Worm (Caenorhabditis elegans) whole organism, L4 larva: Measurements from ENCODE around the gene Y56A3A.30.

ENCODE experiments used
- F37D6.2 ChIP-seq: sonication (generic microtip); optimal IDR thresholded peaks from 2 replicates; lab custom pipeline; 2016; ENCODE audit warnings: mild to moderate bottlenecking, missing genetic modification characterization, missing compliant biosample characterization
- T26A8.4 ChIP-seq: fragments of 200-800 bp; sonication (Bioruptor generic); IDR thresholded peaks from 2 replicates; pipeline ENCODE4 v1.3.6; 2022; ENCODE audit warnings: missing genetic modification characterization, missing compliant biosample characterization
- aha-1 ChIP-seq: fragments of 150-350 bp; peaks from one replicate; lab custom pipeline; 2014; ENCODE audit warnings: missing biosample characterization, missing genetic modification characterization
- arid-1 ChIP-seq: fragments of 200-800 bp; sonication (Bioruptor generic); conservative IDR thresholded peaks from 2 replicates; pipeline ENCODE4 v1.3.6; 2022; ENCODE audit warnings: missing genetic modification reagents, missing genetic modification characterization, missing compliant biosample characterization
- attf-4 ChIP-seq: sonication (generic microtip); optimal IDR thresholded peaks from 3 replicates; lab custom pipeline; 2017; ENCODE audit warnings: missing biosample characterization, missing genetic modification characterization
- ceh-20 ChIP-seq: fragments of 200-800 bp; sonication (Bioruptor generic); IDR thresholded peaks from 2 replicates; pipeline ENCODE4 v1.3.6; 2022; ENCODE audit warnings: missing genetic modification reagents, missing genetic modification characterization, missing compliant biosample characterization
- ctbp-1 ChIP-seq: fragments of 200-800 bp; sonication (Bioruptor generic); IDR thresholded peaks from 2 replicates; pipeline ENCODE4 v1.3.6; 2022; ENCODE audit warnings: missing genetic modification reagents, missing genetic modification characterization, missing compliant biosample characterization
- daf-16 ChIP-seq, 3 experiments: sonication (generic microtip); optimal IDR thresholded peaks; 2 replicates each; lab custom pipeline; 2016 to 2017; ENCODE audit warnings: missing genetic modification characterization in 3 of 3, missing genetic modification reagents in 3 of 3, mild to moderate bottlenecking in 2 of 3, missing compliant biosample characterization in 2 of 3, missing biosample characterization in 1 of 3, moderate library complexity in 1 of 3
- dmd-8 ChIP-seq: fragments of 200-800 bp; sonication (Bioruptor generic); IDR thresholded peaks from 2 replicates; pipeline ENCODE4 v1.3.6; 2022; ENCODE audit warnings: missing genetic modification characterization, missing compliant biosample characterization
- dpl-1 ChIP-seq: fragments of 150-350 bp; optimal IDR thresholded peaks from 2 replicates; lab custom pipeline; 2014; ENCODE audit warnings: missing biosample characterization, missing genetic modification reagents, missing genetic modification characterization
- dve-1 ChIP-seq: sonication (generic microtip); optimal IDR thresholded peaks from 2 replicates; lab custom pipeline; 2017; ENCODE audit warnings: antibody characterized with exemption, mild to moderate bottlenecking, missing genetic modification characterization, missing compliant biosample characterization; ENCODE audit not compliant: insufficient read depth
- hif-1 ChIP-seq, 2 experiments: sonication (generic microtip); optimal IDR thresholded peaks; 2 replicates each; lab custom pipeline; 2016 to 2017; ENCODE audit warnings: missing compliant biosample characterization in 2 of 2, missing genetic modification characterization in 2 of 2, missing genetic modification reagents in 2 of 2, missing genotype in 2 of 2, mild to moderate bottlenecking in 1 of 2
- hlh-11 ChIP-seq: fragments of 200-800 bp; sonication (Bioruptor generic); optimal IDR thresholded peaks from 2 replicates; lab custom pipeline; 2018; ENCODE audit warnings: mild to moderate bottlenecking, missing genetic modification characterization, missing compliant biosample characterization
- hlh-30 ChIP-seq: sonication (generic microtip); optimal IDR thresholded peaks from 2 replicates; lab custom pipeline; 2017; ENCODE audit warnings: antibody characterized with exemption, mild to moderate bottlenecking, missing genetic modification characterization, missing compliant biosample characterization; ENCODE audit not compliant: insufficient read depth
- hmg-1.1 ChIP-seq: fragments of 200-800 bp; sonication (Bioruptor generic); IDR thresholded peaks from 2 replicates; pipeline ENCODE4 v1.3.6; 2022; ENCODE audit warnings: missing genetic modification reagents, missing genetic modification characterization, missing compliant biosample characterization
- lsy-2 ChIP-seq, 2 experiments: fragments of 150-350 bp in 1 of 2; sonication (generic microtip) in 1 of 2; optimal IDR thresholded peaks; 2 replicates each; lab custom pipeline; 2014 to 2017; ENCODE audit warnings: missing biosample characterization in 2 of 2, missing genetic modification characterization in 2 of 2
- mdl-1 ChIP-seq, 2 experiments: fragments of 150-350 bp in 1 of 2; sonication (generic microtip) in 1 of 2; optimal IDR thresholded peaks; 2 replicates each; lab custom pipeline; 2014 to 2017; ENCODE audit warnings: missing biosample characterization in 2 of 2, missing genetic modification characterization in 2 of 2
- mdt-29 ChIP-seq: fragments of 200-800 bp; sonication (Bioruptor generic); IDR thresholded peaks from 2 replicates; pipeline ENCODE4 v1.3.6; 2022; ENCODE audit warnings: missing genetic modification reagents, missing genetic modification characterization, missing compliant biosample characterization
- mes-2 ChIP-seq: sonication (generic microtip); optimal IDR thresholded peaks from 2 replicates; lab custom pipeline; 2016; ENCODE audit warnings: missing genotype, mild to moderate bottlenecking, missing genetic modification characterization, missing compliant biosample characterization; ENCODE audit not compliant: poor library complexity, severe bottlenecking
- mxl-3 ChIP-seq: fragments of 200-800 bp; sonication (Bioruptor generic); optimal IDR thresholded peaks from 2 replicates; lab custom pipeline; 2018; ENCODE audit warnings: mild to moderate bottlenecking, missing genetic modification characterization, missing compliant biosample characterization
- nhr-111 ChIP-seq: fragments of 200-800 bp; sonication (Bioruptor generic); optimal IDR thresholded peaks from 2 replicates; lab custom pipeline; 2018; ENCODE audit warnings: mild to moderate bottlenecking, missing genetic modification characterization, missing compliant biosample characterization
- nhr-237 ChIP-seq: sonication (generic microtip); optimal IDR thresholded peaks from 2 replicates; lab custom pipeline; 2017; ENCODE audit warnings: missing biosample characterization, missing genetic modification characterization
- pqm-1 ChIP-seq: sonication (generic microtip); optimal IDR thresholded peaks from 2 replicates; lab custom pipeline; 2017; ENCODE audit warnings: missing biosample characterization, missing genetic modification characterization
- rbr-2 ChIP-seq: sonication (generic microtip); optimal IDR thresholded peaks from 2 replicates; lab custom pipeline; 2016; ENCODE audit warnings: missing genotype, missing genetic modification characterization, missing compliant biosample characterization
- set-16 ChIP-seq: fragments of 200-800 bp; sonication (Bioruptor generic); IDR thresholded peaks from 2 replicates; pipeline ENCODE4 v1.3.6; 2022; ENCODE audit warnings: missing genetic modification reagents, missing genetic modification characterization, missing compliant biosample characterization
- skn-1 ChIP-seq: fragments of 150-350 bp; optimal IDR thresholded peaks from 2 replicates; lab custom pipeline; 2014; ENCODE audit warnings: missing biosample characterization, missing genetic modification characterization
- spr-1 ChIP-seq: sonication (generic microtip); optimal IDR thresholded peaks from 2 replicates; lab custom pipeline; 2016; ENCODE audit warnings: mild to moderate bottlenecking, missing genetic modification characterization, missing compliant biosample characterization
- tra-1 ChIP-seq: fragments of 200-800 bp; sonication (Bioruptor generic); IDR thresholded peaks from 2 replicates; pipeline ENCODE4 v1.3.6; 2022; ENCODE audit warnings: missing genetic modification reagents, missing genetic modification characterization, missing compliant biosample characterization
- unc-130 ChIP-seq: sonication (generic microtip); optimal IDR thresholded peaks from 2 replicates; lab custom pipeline; 2016; ENCODE audit warnings: missing genetic modification reagents, missing genetic modification characterization, missing compliant biosample characterization
- unc-62 ChIP-seq, 3 experiments: fragments of 150-350 bp in 1 of 3; sonication (generic microtip); optimal IDR thresholded peaks in 2 of 3; peaks in 1 of 3; 1 replicate in 1 of 3; 2 replicates in 2 of 3; lab custom pipeline; 2014 to 2017; ENCODE audit warnings: missing biosample characterization in 3 of 3, missing genetic modification characterization in 3 of 3, missing genetic modification reagents in 3 of 3, missing genotype in 1 of 3
- vab-7 ChIP-seq: fragments of 200-800 bp; sonication (Bioruptor generic); IDR thresholded peaks from 2 replicates; pipeline ENCODE4 v1.3.6; 2022; ENCODE audit warnings: missing genetic modification reagents, missing genetic modification characterization, missing compliant biosample characterization
- zfp-2 ChIP-seq: sonication (generic microtip); optimal IDR thresholded peaks from 2 replicates; lab custom pipeline; 2016; ENCODE audit warnings: mild to moderate bottlenecking, missing genetic modification characterization, missing compliant biosample characterization
- zfp-3 ChIP-seq: fragments of 200-800 bp; sonication (Bioruptor generic); conservative IDR thresholded peaks from 2 replicates; pipeline ENCODE4 v1.3.6; 2022; ENCODE audit warnings: missing genetic modification reagents, missing genetic modification characterization, missing compliant biosample characterization
- zip-11 ChIP-seq: fragments of 200-800 bp; sonication (Bioruptor generic); IDR thresholded peaks from 2 replicates; pipeline ENCODE4 v1.3.6; 2022; ENCODE audit warnings: missing genetic modification characterization, missing compliant biosample characterization

Gene Y56A3A.30

DNA sequence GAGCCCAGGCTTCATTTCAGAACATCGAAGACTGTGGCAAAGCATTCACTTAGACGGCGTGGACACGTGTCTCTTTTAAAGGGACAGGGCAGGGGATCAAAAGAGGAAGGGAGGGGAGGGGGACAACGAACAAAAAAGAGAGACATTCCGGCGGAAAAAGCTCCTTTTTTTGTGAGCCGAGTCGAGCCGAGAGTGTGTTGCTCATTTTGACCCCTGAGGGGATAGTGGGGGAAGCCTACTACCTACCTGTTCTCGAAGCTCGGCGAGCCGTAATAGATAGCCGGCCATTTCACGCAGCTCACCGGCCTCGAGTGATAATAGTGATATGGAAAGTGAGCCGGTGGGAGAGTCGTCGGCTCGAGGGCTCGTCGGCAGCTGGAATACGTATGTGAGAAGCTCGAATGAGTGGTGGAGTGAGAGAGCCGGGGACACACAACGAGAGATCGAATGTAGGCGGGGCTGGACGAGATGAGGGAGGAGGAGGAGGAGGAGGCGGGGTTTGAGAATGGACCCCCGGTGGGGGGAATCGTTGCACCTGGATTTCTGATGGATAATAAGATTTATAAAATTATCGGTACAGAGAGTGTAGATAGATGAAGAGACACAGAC, 42.1 kb downstream of the Y56A3A.30 start:
- TF ChIP-seq unc-62 (GFP tag; optimal IDR thresholded peaks at IDR 0.05 in 1 of 2; lab: Kevin White, UChicago) (peak in 1 of 2 experiments; percentile 53), unc-62 (tag; optimal IDR thresholded peaks at IDR 0.05; lab: Kevin White, UChicago) (no peak), zip-11 (GFP tag; lab: Robert Waterston, UW) (no peak), set-16 (GFP tag; lab: Robert Waterston, UW) (peak; percentile 86)

DNA sequence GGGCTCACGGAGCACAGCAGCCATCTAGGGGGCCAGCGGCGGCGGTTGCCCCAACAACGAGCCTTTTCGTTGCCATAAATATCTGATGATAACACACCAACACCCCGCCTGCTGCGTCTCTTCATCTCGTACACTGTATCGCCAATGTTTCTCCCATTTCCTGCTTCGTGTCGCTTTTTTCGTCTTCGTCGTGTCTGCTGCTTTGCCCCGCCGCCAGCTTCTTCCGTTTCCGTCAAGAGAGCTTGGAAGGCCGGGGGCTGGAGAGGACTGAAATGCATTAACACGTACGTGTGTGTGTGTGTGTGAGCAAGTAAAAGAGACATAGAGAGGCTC, 43.0 kb downstream of the Y56A3A.30 start:
- TF ChIP-seq unc-130 (GFP tag; lab: Kevin White, UChicago) (no peak), zfp-3 (GFP tag; lab: Robert Waterston, UW) (no peak), aha-1 (tag; lab: Kevin White, UChicago) (peak; percentile 96), dpl-1 (GFP tag; lab: Kevin White, UChicago) (peak; percentile 18), spr-1 (no peak), nhr-237 (tag; lab: Kevin White, UChicago) (no peak), tra-1 (no peak), vab-7 (GFP tag; lab: Robert Waterston, UW) (0 out of 2 replicates have a peak, but pooled peaks have one; percentile 33), hmg-1.1 (peak; percentile 41; the same call in 1 of the 2 replicates), mes-2 (tag; lab: Kevin White, UChicago) (no peak), dve-1 (tag; lab: Kevin White, UChicago) (no peak), ceh-20 (GFP tag; lab: Robert Waterston, UW) (no peak), ctbp-1 (GFP tag; lab: Robert Waterston, UW) (0 out of 2 replicates have a peak, but pooled peaks have one; percentile 21), attf-4 (no peak), F37D6.2 (tag; lab: Kevin White, UChicago) (peak; percentile 6), mdt-29 (GFP tag; lab: Robert Waterston, UW) (0 out of 2 replicates have a peak, but pooled peaks have one; percentile 7), mdl-1 (tag; optimal IDR thresholded peaks at IDR 0.05; lab: Kevin White, UChicago) (no peak), zfp-2 (tag; lab: Kevin White, UChicago) (peak; percentile 17), lsy-2 (tag; optimal IDR thresholded peaks at IDR 0.05; lab: Kevin White, UChicago) (peak in 1 of 2 experiments; percentile 42), hif-1 (tag; optimal IDR thresholded peaks at IDR 0.05; lab: Kevin White, UChicago) (peak in 1 of 2 experiments; percentile 14), pqm-1 (tag; lab: Kevin White, UChicago) (no peak), rbr-2 (peak; percentile 47), nhr-111 (GFP tag; lab: Kevin White, UChicago) (no peak), set-16 (GFP tag; lab: Robert Waterston, UW) (peak; percentile 50)

DNA sequence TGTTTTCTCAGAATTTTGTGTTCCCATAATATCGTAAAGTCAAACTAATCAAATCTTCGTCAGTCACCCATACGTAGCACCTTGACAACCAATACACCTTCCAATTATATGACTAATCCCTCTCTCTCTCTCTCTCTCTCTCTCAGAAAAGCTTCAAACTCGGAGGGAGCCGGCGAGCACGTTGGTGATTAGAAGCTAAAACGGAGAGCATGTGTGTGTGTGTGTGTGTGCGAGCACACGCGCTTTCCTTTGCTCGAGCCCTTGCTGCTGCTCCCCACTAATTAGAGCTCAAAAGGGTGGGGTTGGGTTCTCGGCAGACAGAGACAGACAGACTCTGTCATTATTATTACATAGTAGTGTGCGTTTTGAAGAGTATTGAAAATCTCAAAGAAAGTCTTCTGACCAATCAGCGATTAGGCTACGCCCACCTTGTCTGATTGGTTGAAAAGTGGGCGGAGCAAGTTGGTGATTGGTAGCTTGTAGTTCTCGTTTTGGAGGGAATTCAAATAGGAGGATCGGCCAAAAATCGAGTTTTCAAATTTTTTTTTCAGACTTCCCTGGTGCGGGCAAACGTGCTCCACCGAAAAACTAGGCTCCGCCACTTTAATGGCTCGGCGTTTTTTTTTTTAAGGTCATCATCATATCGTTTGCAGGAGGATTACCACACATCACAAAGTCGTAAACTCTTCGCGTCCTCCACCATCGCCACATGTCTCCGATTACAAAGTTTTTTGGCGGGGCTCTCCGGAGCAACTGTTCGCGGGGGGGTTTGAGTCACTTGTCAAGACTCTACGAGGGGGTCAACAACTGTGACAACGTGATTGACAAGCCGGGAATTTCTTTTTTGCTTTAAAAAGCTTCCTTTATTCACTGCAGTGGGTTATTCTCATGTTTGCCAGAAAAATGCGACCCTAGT, 43.6 kb downstream of the Y56A3A.30 start:
- peak; percentile 29 for TF ChIP-seq hlh-30 (tag; lab: Kevin White, UChicago)
- peak in 1 of 2 experiments; percentile 96 for TF ChIP-seq unc-62 (GFP tag; optimal IDR thresholded peaks at IDR 0.05 in 1 of 2; lab: Kevin White, UChicago)
- no peak for TF ChIP-seq unc-62 (tag; optimal IDR thresholded peaks at IDR 0.05; lab: Kevin White, UChicago)
- TF ChIP-seq daf-16 (GFP tag; optimal IDR thresholded peaks at IDR 0.05; lab: Kevin White, UChicago) = peak in 1 of 2 experiments; percentile 1
- no peak for TF ChIP-seq daf-16 (tag; optimal IDR thresholded peaks at IDR 0.05; lab: Kevin White, UChicago)
- no peak for TF ChIP-seq skn-1 (tag; lab: Kevin White, UChicago)
- no peak for TF ChIP-seq arid-1 (GFP tag; lab: Robert Waterston, UW)
- TF ChIP-seq T26A8.4 = no peak
- TF ChIP-seq mxl-3 (GFP tag; lab: Kevin White, UChicago) = peak; percentile 68
- no peak for TF ChIP-seq mdt-29 (GFP tag; lab: Robert Waterston, UW)
- TF ChIP-seq hlh-11 (tag; lab: Kevin White, UChicago) = peak; percentile 37
- no peak for TF ChIP-seq nhr-237 (tag; lab: Kevin White, UChicago)
- peak in 1 of 2 experiments; percentile 18 for TF ChIP-seq lsy-2 (tag; optimal IDR thresholded peaks at IDR 0.05; lab: Kevin White, UChicago)
- 0 out of 2 replicates have a peak, but pooled peaks have one; percentile 11 for TF ChIP-seq dmd-8 (GFP tag; lab: Robert Waterston, UW)
